Fruit fly (Drosophila melanogaster) whole organism, embryonic: ENCODE results near the gene GCC88.
A peak's percentile ranks its signal among the peaks of the same experiment; 100 is the strongest.

ENCODE experiments used
- Adf1 ChIP-seq: fragments of 200-800 bp; sonication (Bioruptor generic); IDR thresholded peaks from 2 replicates; pipeline ENCODE4 v1.3.6; 2022; ENCODE audit warnings: missing biosample characterization, missing genetic modification characterization
- Blimp-1 ChIP-seq: fragments of 200-800 bp; sonication (Bioruptor generic); optimal IDR thresholded peaks from 3 replicates; lab custom pipeline; 2018; ENCODE audit warnings: missing biosample characterization, missing genetic modification characterization, mild to moderate bottlenecking, moderate library complexity, missing genetic modification reagents
- CG10366 ChIP-seq: fragments of 200-800 bp; sonication (Bioruptor generic); IDR thresholded peaks from 2 replicates; pipeline ENCODE4 v1.3.6; 2022; ENCODE audit warnings: missing biosample characterization, missing genetic modification characterization
- CG10959 ChIP-seq: fragments of 200-800 bp; sonication (Bioruptor generic); IDR thresholded peaks from 2 replicates; pipeline ENCODE4 v1.3.6; 2022; ENCODE audit warnings: missing biosample characterization, missing genetic modification characterization
- CG13894 ChIP-seq: fragments of 200-800 bp; sonication (Bioruptor generic); optimal IDR thresholded peaks from 3 replicates; lab custom pipeline; 2018; ENCODE audit warnings: missing biosample characterization, mild to moderate bottlenecking, missing genetic modification characterization, moderate library complexity
- CG14441 ChIP-seq: fragments of 200-800 bp; sonication (Bioruptor generic); IDR thresholded peaks from 2 replicates; pipeline ENCODE4 v1.3.6; 2022; ENCODE audit warnings: missing biosample characterization, missing genetic modification characterization
- CG1602 ChIP-seq: fragments of 200-800 bp; sonication (Bioruptor generic); optimal IDR thresholded peaks from 3 replicates; lab custom pipeline; 2016; ENCODE audit warnings: missing biosample characterization, missing genetic modification characterization
- CG16815 ChIP-seq: fragments of 200-800 bp; sonication (Bioruptor generic); optimal IDR thresholded peaks from 3 replicates; lab custom pipeline; 2017; ENCODE audit warnings: missing biosample characterization, mild to moderate bottlenecking, missing genetic modification characterization
- CG17385 ChIP-seq: fragments of 200-800 bp; sonication (Bioruptor generic); optimal IDR thresholded peaks from 3 replicates; lab custom pipeline; 2018; ENCODE audit warnings: missing biosample characterization, mild to moderate bottlenecking, missing genetic modification characterization
- CG32772 ChIP-seq: fragments of 200-800 bp; sonication (Bioruptor generic); IDR thresholded peaks from 2 replicates; pipeline ENCODE4 v1.3.6; 2022; ENCODE audit warnings: missing biosample characterization, missing genetic modification characterization
- CG3838 ChIP-seq: fragments of 200-800 bp; sonication (Bioruptor generic); optimal IDR thresholded peaks from 3 replicates; lab custom pipeline; 2016; ENCODE audit warnings: missing biosample characterization, missing genetic modification characterization
- CG4617 ChIP-seq: fragments of 200-800 bp; sonication (Bioruptor generic); optimal IDR thresholded peaks from 3 replicates; lab custom pipeline; 2016; ENCODE audit warnings: missing biosample characterization, missing genetic modification characterization, borderline replicate concordance
- CG4707 ChIP-seq: fragments of 200-800 bp; sonication (Bioruptor generic); optimal IDR thresholded peaks from 2 replicates; lab custom pipeline; 2018; ENCODE audit warnings: missing biosample characterization, mild to moderate bottlenecking, missing genetic modification characterization, moderate library complexity
- CG6854 ChIP-seq: fragments of 200-800 bp; sonication (Bioruptor generic); optimal IDR thresholded peaks from 3 replicates; lab custom pipeline; 2017; ENCODE audit warnings: missing biosample characterization, mild to moderate bottlenecking, missing genetic modification characterization
- CG7963 ChIP-seq: fragments of 200-800 bp; sonication (Bioruptor generic); IDR thresholded peaks from 3 replicates; pipeline ENCODE4 v1.3.6; 2022; ENCODE audit warnings: missing biosample characterization, missing genetic modification characterization; ENCODE audit not compliant: partially characterized antibody
- CG8290 ChIP-seq, 3 experiments: fragments of 200-800 bp; sonication (Bioruptor generic); optimal IDR thresholded peaks; 2 replicates each; lab custom pipeline; 2016 to 2019; ENCODE audit warnings: missing biosample characterization in 3 of 3, missing genetic modification characterization in 3 of 3, mild to moderate bottlenecking in 2 of 3, moderate library complexity in 1 of 3
- CG9817 ChIP-seq: fragments of 200-800 bp; sonication (Bioruptor generic); optimal IDR thresholded peaks from 2 replicates; lab custom pipeline; 2018; ENCODE audit warnings: missing biosample characterization, mild to moderate bottlenecking, missing genetic modification characterization, moderate library complexity
- CG9876 ChIP-seq: fragments of 200-800 bp; sonication (Bioruptor generic); optimal IDR thresholded peaks from 2 replicates; lab custom pipeline; 2016; ENCODE audit warnings: missing biosample characterization, missing genetic modification characterization
- Camta ChIP-seq: fragments of 200-800 bp; sonication (Bioruptor generic); optimal IDR thresholded peaks from 2 replicates; lab custom pipeline; 2016; ENCODE audit warnings: missing biosample characterization, missing genetic modification characterization
- Hsf ChIP-seq: fragments of 200-800 bp; sonication (Bioruptor generic); optimal IDR thresholded peaks from 3 replicates; lab custom pipeline; 2016; ENCODE audit warnings: missing biosample characterization, missing genetic modification characterization
- NK7.1 ChIP-seq: fragments of 200-800 bp; sonication (Bioruptor generic); optimal IDR thresholded peaks from 3 replicates; lab custom pipeline; 2016; ENCODE audit warnings: missing biosample characterization, missing genetic modification characterization
- Neu2 ChIP-seq: fragments of 200-800 bp; sonication (Bioruptor generic); optimal IDR thresholded peaks from 3 replicates; lab custom pipeline; 2016; ENCODE audit warnings: missing biosample characterization, missing genetic modification characterization, borderline replicate concordance
- Nf-YA ChIP-seq: fragments of 200-800 bp; sonication (Bioruptor generic); IDR thresholded peaks from 2 replicates; pipeline ENCODE4 v1.3.6; 2022; ENCODE audit warnings: missing biosample characterization, missing genetic modification characterization
- Opbp ChIP-seq: fragments of 200-800 bp; sonication (Bioruptor generic); IDR thresholded peaks from 3 replicates; pipeline ENCODE4 v1.3.6; 2022; ENCODE audit warnings: missing biosample characterization, missing genetic modification characterization; ENCODE audit not compliant: partially characterized antibody
- PHDP ChIP-seq: fragments of 200-800 bp; sonication (Bioruptor generic); optimal IDR thresholded peaks from 3 replicates; lab custom pipeline; 2018; ENCODE audit warnings: missing biosample characterization, mild to moderate bottlenecking, missing genetic modification characterization, moderate library complexity
- TFAM ChIP-seq: fragments of 200-800 bp; sonication (Bioruptor generic); optimal IDR thresholded peaks from 2 replicates; lab custom pipeline; 2017; ENCODE audit warnings: missing biosample characterization, missing genetic modification characterization, inconsistent platforms
- Usf ChIP-seq: fragments of 200-800 bp; sonication (Bioruptor generic); optimal IDR thresholded peaks from 2 replicates; lab custom pipeline; 2017; ENCODE audit warnings: missing genotype, missing biosample characterization, missing genetic modification characterization
- Vsx1 ChIP-seq: fragments of 200-800 bp; sonication (Bioruptor generic); optimal IDR thresholded peaks from 2 replicates; lab custom pipeline; 2017; ENCODE audit warnings: missing biosample characterization, mild to moderate bottlenecking, missing genetic modification characterization, missing genetic modification reagents
- Xbp1 ChIP-seq: fragments of 200-800 bp; sonication (Bioruptor generic); optimal IDR thresholded peaks from 3 replicates; lab custom pipeline; 2016; ENCODE audit warnings: missing biosample characterization, mild to moderate bottlenecking, missing genetic modification characterization
- bsh ChIP-seq, 2 experiments: fragments of 200-800 bp; sonication (Bioruptor generic); optimal IDR thresholded peaks; 2 replicates each; lab custom pipeline; 2017 to 2018; ENCODE audit warnings: mild to moderate bottlenecking in 2 of 2, missing biosample characterization in 2 of 2, missing genetic modification characterization in 2 of 2, moderate library complexity in 1 of 2
- cas ChIP-seq: fragments of 200-800 bp; sonication (Bioruptor generic); IDR thresholded peaks from 2 replicates; pipeline ENCODE4 v1.3.6; 2022; ENCODE audit warnings: missing biosample characterization, missing genetic modification characterization
- fd3F ChIP-seq: fragments of 200-800 bp; sonication (Bioruptor generic); optimal IDR thresholded peaks from 2 replicates; lab custom pipeline; 2018; ENCODE audit warnings: missing biosample characterization, mild to moderate bottlenecking, missing genetic modification characterization, moderate library complexity
- fd96Cb ChIP-seq: fragments of 200-800 bp; sonication (Bioruptor generic); optimal IDR thresholded peaks from 2 replicates; lab custom pipeline; 2018; ENCODE audit warnings: missing biosample characterization, mild to moderate bottlenecking, missing genetic modification characterization, moderate library complexity
- her ChIP-seq: fragments of 200-800 bp; sonication (Bioruptor generic); optimal IDR thresholded peaks from 2 replicates; lab custom pipeline; 2016; ENCODE audit warnings: missing biosample characterization, missing genetic modification characterization
- hkb ChIP-seq, 2 experiments: fragments of 200-800 bp in 1 of 2; fragments of >200 bp in 1 of 2; sonication (Bioruptor generic) in 1 of 2; IDR thresholded peaks in 1 of 2; optimal IDR thresholded peaks in 1 of 2; 2 replicates each; pipeline versions ENCODE4 v1.3.6 to Lab custom; 2017 to 2022; ENCODE audit warnings: missing biosample characterization in 1 of 2, missing genetic modification characterization in 1 of 2
- knrl ChIP-seq: fragments of 200-800 bp; sonication (Bioruptor generic); IDR thresholded peaks from 3 replicates; pipeline ENCODE4 v1.3.6; 2022; ENCODE audit warnings: missing biosample characterization, missing genetic modification characterization; ENCODE audit not compliant: partially characterized antibody
- peb ChIP-seq: fragments of 200-800 bp; sonication (Bioruptor generic); IDR thresholded peaks from 2 replicates; pipeline ENCODE4 v1.3.6; 2022; ENCODE audit warnings: missing biosample characterization, missing genetic modification characterization
- psq ChIP-seq: fragments of 200-800 bp; sonication (Bioruptor generic); optimal IDR thresholded peaks from 2 replicates; lab custom pipeline; 2017; ENCODE audit warnings: missing biosample characterization, missing genetic modification characterization
- repo ChIP-seq: fragments of 200-800 bp; sonication (Bioruptor generic); optimal IDR thresholded peaks from 2 replicates; lab custom pipeline; 2016; ENCODE audit warnings: missing biosample characterization, missing genetic modification characterization
- ro ChIP-seq: fragments of 200-800 bp; sonication (Bioruptor generic); IDR thresholded peaks from 2 replicates; pipeline ENCODE4 v1.3.6; 2022; ENCODE audit warnings: missing biosample characterization, missing genetic modification characterization
- sisA ChIP-seq: fragments of 200-800 bp; sonication (Bioruptor generic); IDR thresholded peaks from 2 replicates; pipeline ENCODE4 v1.3.6; 2022; ENCODE audit warnings: missing biosample characterization, missing genetic modification characterization
- slp2 ChIP-seq: fragments of 200-800 bp; sonication (Bioruptor generic); optimal IDR thresholded peaks from 2 replicates; lab custom pipeline; 2016; ENCODE audit warnings: missing biosample characterization, missing genetic modification characterization
- sna ChIP-seq: fragments of 200-800 bp; sonication (Bioruptor generic); IDR thresholded peaks from 2 replicates; pipeline ENCODE4 v1.3.6; 2022; ENCODE audit warnings: missing biosample characterization, missing genetic modification characterization; ENCODE audit not compliant: partially characterized antibody
- so ChIP-seq: fragments of 200-800 bp; sonication (Bioruptor generic); IDR thresholded peaks from 3 replicates; pipeline ENCODE4 v1.3.6; 2022; ENCODE audit warnings: missing biosample characterization, missing genetic modification characterization
- sqz ChIP-seq: fragments of 200-800 bp; sonication (Bioruptor generic); optimal IDR thresholded peaks from 3 replicates; lab custom pipeline; 2018; ENCODE audit warnings: missing biosample characterization, mild to moderate bottlenecking, missing genetic modification characterization
- sug ChIP-seq: fragments of 200-800 bp; optimal IDR thresholded peaks from 2 replicates; lab custom pipeline; 2019; ENCODE audit warnings: missing biosample characterization, mild to moderate bottlenecking, missing genetic modification characterization, moderate library complexity
- tap ChIP-seq: fragments of 200-800 bp; optimal IDR thresholded peaks from 3 replicates; lab custom pipeline; 2019; ENCODE audit warnings: missing biosample characterization, mild to moderate bottlenecking, missing genetic modification characterization, moderate library complexity
- tx ChIP-seq: fragments of 200-800 bp; sonication (Bioruptor generic); optimal IDR thresholded peaks from 2 replicates; lab custom pipeline; 2016; ENCODE audit warnings: missing biosample characterization, missing genetic modification characterization
- vnd ChIP-seq: fragments of 200-800 bp; sonication (Bioruptor generic); IDR thresholded peaks from 3 replicates; pipeline ENCODE4 v1.3.6; 2022; ENCODE audit warnings: missing biosample characterization, missing genetic modification characterization; ENCODE audit not compliant: partially characterized antibody
- zfh1 ChIP-seq: fragments of 200-800 bp; sonication (Bioruptor generic); IDR thresholded peaks from 3 replicates; pipeline ENCODE4 v1.3.6; 2022; ENCODE audit warnings: missing biosample characterization, missing genetic modification characterization

The GCC88 gene

dm6 chr3R:11269013-11269412 lies 38.6 kb upstream of the GCC88 start (continued):
- TF ChIP-seq knrl (GFP tag; lab: Robert Waterston, UW) (no peak), so (GFP tag; lab: Robert Waterston, UW) (0 out of 3 replicates have a peak, but pooled peaks have one; percentile 13), fd3F (GFP tag; lab: Kevin White, UChicago) (no peak), CG14441 (GFP tag; lab: Robert Waterston, UW) (no peak), CG3838 (GFP tag; lab: Kevin White, UChicago) (no peak), slp2 (GFP tag; lab: Kevin White, UChicago) (peak; percentile 55), PHDP (tag; lab: Kevin White, UChicago) (no peak), TFAM (GFP tag; lab: Kevin White, UChicago) (peak; percentile 31), Usf (GFP tag; lab: Kevin White, UChicago) (no peak), Xbp1 (GFP tag; lab: Kevin White, UChicago) (peak; percentile 72), zfh1 (no peak), fd96Cb (tag; lab: Kevin White, UChicago) (peak; percentile 42), her (GFP tag; lab: Kevin White, UChicago) (no peak), Camta (peak; percentile 3), CG10959 (GFP tag; lab: Robert Waterston, UW) (peak; percentile 74), sna (GFP tag; lab: Robert Waterston, UW) (no peak), Hsf (peak; percentile 72), Neu2 (GFP tag; lab: Kevin White, UChicago) (no peak), sqz (GFP tag; lab: Kevin White, UChicago) (peak; percentile 83), sug (tag; lab: Kevin White, UChicago) (no peak), CG9817 (peak; percentile 16), NK7.1 (peak; percentile 41), CG32772 (no peak), CG9876 (GFP tag; lab: Kevin White, UChicago) (no peak), CG17385 (GFP tag; lab: Kevin White, UChicago) (peak; percentile 71), Blimp-1 (GFP tag; lab: Kevin White, UChicago) (no peak), CG6854 (GFP tag; lab: Kevin White, UChicago) (peak; percentile 63), tap (no peak), sisA (GFP tag; lab: Robert Waterston, UW) (no peak), vnd (no peak), repo (GFP tag; lab: Kevin White, UChicago) (peak; percentile 45), CG13894 (tag; lab: Kevin White, UChicago) (no peak), CG1602 (GFP tag; lab: Kevin White, UChicago) (peak; percentile 51), bsh (GFP tag; optimal IDR thresholded peaks at IDR 0.05; lab: Kevin White, UChicago) (no peak), CG8290 (GFP tag; optimal IDR thresholded peaks at IDR 0.05; lab: Kevin White, UChicago) (peak; percentile 62), CG8290 (tag; optimal IDR thresholded peaks at IDR 0.05; lab: Kevin White, UChicago) (peak in 1 of 2 experiments; percentile 29), psq (GFP tag; lab: Kevin White, UChicago) (no peak), CG16815 (GFP tag; lab: Kevin White, UChicago) (peak; percentile 37), hkb (optimal IDR thresholded peaks at IDR 0.05; lab: Kevin White, UChicago) (no peak), hkb (GFP tag; IDR thresholded peaks at IDR 0.05; lab: Robert Waterston, UW) (no peak), cas (GFP tag; lab: Robert Waterston, UW) (no peak), Vsx1 (GFP tag; lab: Kevin White, UChicago) (peak; percentile 75), ro (GFP tag; lab: Robert Waterston, UW) (no peak), CG10366 (GFP tag; lab: Robert Waterston, UW) (peak; percentile 29; the same call in 1 of the 2 replicates), peb (no peak), CG4707 (peak; percentile 90), tx (GFP tag; lab: Kevin White, UChicago) (no peak), Adf1 (GFP tag; lab: Robert Waterston, UW) (no peak), Nf-YA (no peak), CG4617 (GFP tag; lab: Kevin White, UChicago) (peak; percentile 9), CG7963 (GFP tag; lab: Robert Waterston, UW) (no peak), Opbp (no peak)
